Worm (Caenorhabditis elegans): ENCODE results near the gene EEED8.14.

Gene EEED8.14

DNA sequence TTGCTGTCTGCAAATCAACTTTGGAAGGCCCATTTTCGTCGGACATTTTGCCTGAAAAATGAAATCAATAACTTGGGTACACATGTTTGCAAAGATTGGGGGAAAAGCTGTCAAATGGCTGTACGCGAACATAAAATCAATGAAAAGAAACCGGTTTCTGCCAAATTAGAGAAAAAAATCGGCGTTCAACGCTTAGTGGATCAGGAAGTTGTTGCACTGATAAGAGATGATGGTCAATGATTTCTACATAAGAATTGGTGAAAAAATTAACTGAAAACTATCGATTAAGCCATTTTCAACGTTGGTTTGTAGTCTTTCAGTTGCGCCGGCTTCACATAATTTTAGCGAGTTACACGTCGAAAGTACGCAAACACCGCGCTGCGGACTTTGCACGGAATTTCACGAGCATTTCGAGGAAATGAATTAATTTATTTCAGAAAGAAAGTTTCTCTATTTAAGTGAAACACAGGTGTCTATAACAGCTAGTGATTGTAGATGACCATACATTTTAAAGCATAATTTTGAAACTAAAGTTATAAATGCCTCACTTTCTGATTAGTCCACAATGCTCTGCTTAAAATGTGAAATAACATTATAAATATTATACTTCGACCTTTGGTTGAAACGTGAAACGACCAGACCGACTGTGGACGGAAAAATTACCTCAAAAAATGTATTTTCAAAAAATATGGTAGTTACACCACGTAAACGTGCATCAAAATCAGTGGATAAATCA lies 15.8 kb upstream of the EEED8.14 start, which contains the start of the genes F07F6.4 and F07F6.2 (continued):
- TF ChIP-seq unc-3 (GFP tag; conservative IDR thresholded peaks at IDR 0.05) (no peak), unc-3 (tag; optimal IDR thresholded peaks at IDR 0.05) (peak; percentile 19), lin-11 (tag; optimal IDR thresholded peaks at IDR 0.05) (no peak), ama-1 (optimal IDR thresholded peaks at IDR 0.05) (no peak), F13H6.1 (tag; optimal IDR thresholded peaks at IDR 0.05) (no peak)

- no peak for TF ChIP-seq gmeb-2 (tag; optimal IDR thresholded peaks at IDR 0.05)
- no peak for TF ChIP-seq pag-3 (tag; optimal IDR thresholded peaks at IDR 0.05; ENCODE audit: borderline replicate concordance)
- TF ChIP-seq K02D7.2 (tag; optimal IDR thresholded peaks at IDR 0.05), result no peak
- no peak for TF ChIP-seq ceh-24 (tag; optimal IDR thresholded peaks at IDR 0.05)
- no peak for TF ChIP-seq unc-3 (GFP tag; conservative IDR thresholded peaks at IDR 0.05)
- TF ChIP-seq unc-3 (tag; optimal IDR thresholded peaks at IDR 0.05), result no peak
Measured at ce11 chrII:5426470-5426869, 12.6 kb upstream of the EEED8.14 start.

DNA sequence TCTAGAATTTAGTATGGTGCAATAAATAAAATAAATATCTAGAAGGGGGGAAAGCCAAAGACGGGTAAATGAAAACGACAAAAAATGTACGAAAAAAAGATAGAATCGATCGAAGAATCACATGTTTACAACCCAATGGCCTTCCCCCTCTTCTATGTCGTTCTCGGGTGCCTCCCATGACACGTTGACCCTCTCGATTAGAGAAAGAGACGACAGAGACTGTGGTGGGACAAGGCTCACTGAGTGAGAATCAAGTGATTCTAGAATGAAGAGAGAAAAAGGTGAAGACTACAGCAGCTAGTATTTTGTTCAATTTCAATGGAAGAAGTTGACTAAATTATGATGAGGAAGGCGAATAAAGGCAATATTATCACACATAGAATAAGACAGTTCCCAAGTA lies 12.2 kb upstream of the EEED8.14 start:
- peak; percentile 95 for TF ChIP-seq hlh-30 (tag; optimal IDR thresholded peaks at IDR 0.05; ENCODE audit: insufficient read depth)
- TF ChIP-seq elt-2 (tag; optimal IDR thresholded peaks at IDR 0.05), result peak; percentile 74
- TF ChIP-seq nfya-1 (tag; optimal IDR thresholded peaks at IDR 0.05), result peak; percentile 61
- TF ChIP-seq unc-55 (GFP tag; optimal IDR thresholded peaks at IDR 0.05), result peak; percentile 33
- TF ChIP-seq tbx-2 (tag; optimal IDR thresholded peaks at IDR 0.05), result peak; percentile 43
- no peak for TF ChIP-seq madf-2 (tag; optimal IDR thresholded peaks at IDR 0.05)
- TF ChIP-seq ceh-31 (tag; optimal IDR thresholded peaks at IDR 0.05), result peak; percentile 6
- no peak for TF ChIP-seq pros-1 (tag; optimal IDR thresholded peaks at IDR 0.05)

DNA sequence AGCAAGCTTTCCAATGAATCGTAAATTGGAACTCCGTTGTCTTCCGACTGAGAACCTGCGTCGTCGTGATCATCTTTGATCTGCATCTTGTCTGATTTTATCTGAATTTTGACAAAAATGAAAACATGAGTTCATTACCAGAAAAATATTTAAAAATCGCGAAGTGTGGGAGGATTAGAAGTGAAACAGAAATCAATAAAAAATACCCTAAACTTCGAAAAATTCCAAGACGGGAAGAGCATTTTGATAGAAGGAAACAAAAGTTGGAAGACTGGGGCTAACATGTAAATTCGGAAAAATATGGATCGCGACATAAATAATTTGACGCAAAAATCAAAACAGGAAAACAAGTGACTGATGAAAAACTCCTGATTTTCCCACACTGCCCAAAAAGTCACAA lies 11.8 kb upstream of the EEED8.14 start, which contains the start of gene F07F6.8:
Gene F07F6.8 (minus strand): TSS at position 101 of the 400 bp plus-strand sequence.
- no peak for TF ChIP-seq lin-11 (tag; optimal IDR thresholded peaks at IDR 0.05)
- no peak for TF ChIP-seq ceh-6 (GFP tag; optimal IDR thresholded peaks at IDR 0.05)
- no peak for TF ChIP-seq ceh-48 (tag; optimal IDR thresholded peaks at IDR 0.05)
- no peak for TF ChIP-seq nhr-232 (tag; optimal IDR thresholded peaks at IDR 0.05)
- TF ChIP-seq dve-1 (tag; optimal IDR thresholded peaks at IDR 0.05), result no peak
- TF ChIP-seq ceh-24 (tag; optimal IDR thresholded peaks at IDR 0.05), result no peak
- no peak for TF ChIP-seq ceh-45 (GFP tag; IDR thresholded peaks at IDR 0.05)
- TF ChIP-seq pat-9 (tag; optimal IDR thresholded peaks at IDR 0.05), result no peak
- TF ChIP-seq ceh-31 (tag; optimal IDR thresholded peaks at IDR 0.05), result no peak

DNA sequence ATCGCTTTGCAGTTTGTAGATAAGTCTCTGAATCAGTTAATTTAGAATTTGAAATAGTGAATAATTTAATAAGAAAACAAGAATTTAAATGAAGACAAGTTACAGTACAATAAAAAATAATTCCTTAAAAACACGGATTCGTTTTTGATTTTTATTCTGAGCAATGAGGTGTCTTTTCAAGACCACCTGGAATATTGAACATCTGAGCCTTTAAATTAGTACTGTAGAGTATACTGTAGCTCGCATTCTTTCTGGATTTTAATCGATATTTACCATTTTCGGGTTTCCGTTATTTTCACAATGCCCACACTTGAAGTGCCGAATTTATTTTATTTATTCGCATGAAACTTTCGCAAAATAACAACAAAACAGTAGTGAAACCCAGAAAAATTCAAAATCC lies 10.0 kb upstream of the EEED8.14 start, which contains the start of gene F07F6.7:
Gene F07F6.7 (minus strand): TSS at position 27 of the 400 bp plus-strand sequence.
- TF ChIP-seq ama-1 (optimal IDR thresholded peaks at IDR 0.05), result no peak
- no peak for TF ChIP-seq ceh-34 (tag; optimal IDR thresholded peaks at IDR 0.05)
- TF ChIP-seq hlh-13 (GFP tag; optimal IDR thresholded peaks at IDR 0.05), result no peak
- TF ChIP-seq lim-6 (tag; optimal IDR thresholded peaks at IDR 0.05), result no peak
- TF ChIP-seq che-1 (tag; optimal IDR thresholded peaks at IDR 0.05), result no peak
- TF ChIP-seq C08G9.2 (tag; optimal IDR thresholded peaks at IDR 0.05), result no peak

- no peak for TF ChIP-seq ceh-22 (tag; optimal IDR thresholded peaks at IDR 0.05)
- no peak for TF ChIP-seq pqm-1 (tag; optimal IDR thresholded peaks at IDR 0.05)
Measured at ce11 chrII:5420947-5421614, 7.2 kb upstream of the EEED8.14 start, which contains the start of gene tofu-6. Gene tofu-6, plus strand, starts transcription at chrII:5421248.
